Fruit fly (Drosophila melanogaster) whole organism, wandering third instar larva: ENCODE results near the gene His3.3B.

Experiments
- Abd-B ChIP-seq: fragments of >200 bp; optimal IDR thresholded peaks from 2 replicates; lab custom pipeline; 2017; ENCODE audit warnings: missing biosample characterization, missing genetic modification characterization
- CG32264 ChIP-seq: fragments of 200-800 bp; sonication (Bioruptor generic); optimal IDR thresholded peaks from 2 replicates; lab custom pipeline; 2016; ENCODE audit warnings: missing biosample characterization, missing genetic modification characterization
- CG9705 ChIP-seq: fragments of 200-800 bp; sonication (Bioruptor generic); optimal IDR thresholded peaks from 2 replicates; lab custom pipeline; 2018; ENCODE audit warnings: missing biosample characterization, mild to moderate bottlenecking, missing genetic modification characterization
- CrebA ChIP-seq: fragments of 200-800 bp; sonication (Bioruptor generic); optimal IDR thresholded peaks from 2 replicates; lab custom pipeline; 2016; ENCODE audit warnings: missing biosample characterization, mild to moderate bottlenecking, missing genetic modification characterization, borderline replicate concordance
- Dif ChIP-seq: fragments of 200-275, 200-300 bp; sonication (Bioruptor generic); optimal IDR thresholded peaks from 2 replicates; lab custom pipeline; 2018; ENCODE audit warnings: missing biosample characterization, missing genetic modification characterization; ENCODE audit not compliant: partially characterized antibody
- GATAd ChIP-seq: sonication (Bioruptor generic); optimal IDR thresholded peaks from 2 replicates; lab custom pipeline; 2016; ENCODE audit warnings: missing biosample characterization, missing genetic modification characterization
- HLH106 ChIP-seq: fragments of 200-800 bp; optimal IDR thresholded peaks from 3 replicates; lab custom pipeline; 2019; ENCODE audit warnings: missing biosample characterization, mild to moderate bottlenecking, missing genetic modification characterization, moderate library complexity
- Hnf4 ChIP-seq: fragments of 200-800 bp; sonication (Bioruptor generic); optimal IDR thresholded peaks from 2 replicates; lab custom pipeline; 2016; ENCODE audit warnings: missing biosample characterization, mild to moderate bottlenecking, missing genetic modification characterization
- Hr83 ChIP-seq: fragments of 200-300 bp; sonication (Bioruptor generic); optimal IDR thresholded peaks from 2 replicates; lab custom pipeline; 2016; ENCODE audit warnings: missing biosample characterization, mild to moderate bottlenecking, missing genetic modification characterization, moderate library complexity; ENCODE audit not compliant: poor library complexity, severe bottlenecking
- Jra ChIP-seq: sonication (Bioruptor generic); optimal IDR thresholded peaks from 2 replicates; lab custom pipeline; 2016; ENCODE audit warnings: missing biosample characterization, missing genetic modification characterization
- Mio ChIP-seq: sonication (Bioruptor generic); optimal IDR thresholded peaks from 2 replicates; lab custom pipeline; 2016; ENCODE audit warnings: missing biosample characterization, missing genetic modification characterization
- Myc ChIP-seq: fragments of >200 bp; optimal IDR thresholded peaks from 2 replicates; lab custom pipeline; 2017
- N ChIP-seq: fragments of >200 bp; optimal IDR thresholded peaks from 2 replicates; lab custom pipeline; 2018; ENCODE audit warnings: missing biosample characterization, missing external identifiers, missing genetic modification characterization
- OdsH ChIP-seq: fragments of 200-800 bp; sonication (Bioruptor generic); optimal IDR thresholded peaks from 2 replicates; lab custom pipeline; 2016; ENCODE audit warnings: missing biosample characterization, mild to moderate bottlenecking, missing genetic modification characterization
- Rel ChIP-seq, 2 experiments: fragments of 200-800 bp; sonication (Bioruptor generic) in 1 of 2; optimal IDR thresholded peaks; 2 replicates in 1 of 2; 3 replicates in 1 of 2; lab custom pipeline; 2016 to 2019; ENCODE audit warnings: mild to moderate bottlenecking in 2 of 2, missing biosample characterization in 2 of 2, missing genetic modification characterization in 2 of 2, moderate library complexity in 1 of 2
- Sp1 ChIP-seq: fragments of 200-800 bp; sonication (Bioruptor generic); optimal IDR thresholded peaks from 3 replicates; lab custom pipeline; 2019; ENCODE audit warnings: missing biosample characterization, mild to moderate bottlenecking, missing genetic modification characterization, moderate library complexity
- Vsx2 ChIP-seq: fragments of 200-300, 225-300 bp; sonication (Bioruptor generic); optimal IDR thresholded peaks from 2 replicates; lab custom pipeline; 2018; ENCODE audit warnings: missing biosample characterization, missing genetic modification characterization; ENCODE audit not compliant: partially characterized antibody
- br ChIP-seq: fragments of 200-800 bp; sonication (Bioruptor generic); optimal IDR thresholded peaks from 2 replicates; lab custom pipeline; 2016; ENCODE audit warnings: missing biosample characterization, missing genetic modification characterization
- brk ChIP-seq: fragments of 200-800 bp; sonication (Bioruptor generic); optimal IDR thresholded peaks from 2 replicates; lab custom pipeline; 2016; ENCODE audit warnings: missing biosample characterization, mild to moderate bottlenecking, missing genetic modification characterization
- dmrt93B ChIP-seq: fragments of 200-800 bp; sonication (Bioruptor generic); optimal IDR thresholded peaks from 2 replicates; lab custom pipeline; 2018; ENCODE audit warnings: missing biosample characterization, mild to moderate bottlenecking, missing genetic modification characterization
- dsf ChIP-seq: sonication (Bioruptor generic); optimal IDR thresholded peaks from 2 replicates; lab custom pipeline; 2016; ENCODE audit warnings: missing biosample characterization, missing genetic modification characterization, borderline replicate concordance
- ey ChIP-seq: fragments of 200-800 bp; sonication (Bioruptor generic); optimal IDR thresholded peaks from 2 replicates; lab custom pipeline; 2016; ENCODE audit warnings: missing biosample characterization, missing genetic modification characterization
- foxo ChIP-seq, 2 experiments: fragments of 200-800 bp; sonication (Bioruptor generic); optimal IDR thresholded peaks; 2 replicates in 1 of 2; 3 replicates in 1 of 2; lab custom pipeline; 2016 to 2017; ENCODE audit warnings: missing biosample characterization in 2 of 2, missing genetic modification characterization in 2 of 2
- fru ChIP-seq: fragments of 200-800 bp; sonication (Bioruptor generic); optimal IDR thresholded peaks from 3 replicates; lab custom pipeline; 2016; ENCODE audit warnings: missing biosample characterization, mild to moderate bottlenecking, missing genetic modification characterization
- h ChIP-seq: fragments of 200-800 bp; sonication (Bioruptor generic); optimal IDR thresholded peaks from 3 replicates; lab custom pipeline; 2016; ENCODE audit warnings: missing biosample characterization, mild to moderate bottlenecking, missing genetic modification characterization
- jim ChIP-seq: fragments of 175-275, 200-325 bp; sonication (Bioruptor generic); optimal IDR thresholded peaks from 2 replicates; lab custom pipeline; 2016; ENCODE audit warnings: missing biosample characterization, mild to moderate bottlenecking, missing genetic modification characterization
- lola ChIP-seq: fragments of >200 bp; optimal IDR thresholded peaks from 2 replicates; lab custom pipeline; 2017; ENCODE audit warnings: missing biosample characterization, missing genetic modification characterization
- pan ChIP-seq: fragments of >200 bp; optimal IDR thresholded peaks from 2 replicates; lab custom pipeline; 2017
- rgr ChIP-seq: fragments of 200-800 bp; sonication (Bioruptor generic); optimal IDR thresholded peaks from 3 replicates; lab custom pipeline; 2016; ENCODE audit warnings: missing biosample characterization, mild to moderate bottlenecking, missing genetic modification characterization
- sage ChIP-seq: fragments of 200-800 bp; sonication (Bioruptor generic); optimal IDR thresholded peaks from 2 replicates; lab custom pipeline; 2016; ENCODE audit warnings: missing biosample characterization, mild to moderate bottlenecking, missing genetic modification characterization
- tai ChIP-seq: sonication (Bioruptor generic); optimal IDR thresholded peaks from 2 replicates; lab custom pipeline; 2016; ENCODE audit warnings: missing biosample characterization, missing genetic modification characterization
- usp ChIP-seq: fragments of >200 bp; optimal IDR thresholded peaks from 2 replicates; lab custom pipeline; 2017; ENCODE audit warnings: missing biosample characterization, missing genetic modification characterization

His3.3B gene

dm6 chrX:9163645-9164509 is 7.4 kb upstream of the His3.3B start (continued):
- TF ChIP-seq HLH106: no peak
- TF ChIP-seq Abd-B (GFP tag; lab: Kevin White, UChicago): no peak
- TF ChIP-seq pan (lab: Kevin White, UChicago): no peak
- TF ChIP-seq Mio (GFP tag; lab: Kevin White, UChicago): no peak
- no peak for TF ChIP-seq brk
- no peak for TF ChIP-seq usp (GFP tag; lab: Kevin White, UChicago)
- no peak for TF ChIP-seq tai (GFP tag; lab: Kevin White, UChicago)
- peak; percentile 64 for TF ChIP-seq Myc (lab: Kevin White, UChicago)
- TF ChIP-seq OdsH (GFP tag; lab: Kevin White, UChicago): no peak

- TF ChIP-seq Hr83: peak; percentile 3
- no peak for TF ChIP-seq usp (GFP tag; lab: Kevin White, UChicago)
- no peak for TF ChIP-seq N (GFP tag; lab: Kevin White, UChicago)
- peak; percentile 18 for TF ChIP-seq Jra
- TF ChIP-seq Rel (GFP tag; optimal IDR thresholded peaks at IDR 0.05; lab: Kevin White, UChicago): no peak
- peak; percentile 64 for TF ChIP-seq Rel (tag; optimal IDR thresholded peaks at IDR 0.05; lab: Kevin White, UChicago)
- TF ChIP-seq Hnf4 (GFP tag; lab: Kevin White, UChicago): no peak
- no peak for TF ChIP-seq pan (lab: Kevin White, UChicago)
- TF ChIP-seq fru (GFP tag; lab: Kevin White, UChicago): peak; percentile 3
- TF ChIP-seq rgr (GFP tag; lab: Kevin White, UChicago): peak; percentile 22
These were observed 6.6 kb upstream of the His3.3B start, which contains the start of gene mei-P26 for dm6 chrX:9163110-9163509. mei-P26 (plus strand) TSS chrX:9163255.

DNA sequence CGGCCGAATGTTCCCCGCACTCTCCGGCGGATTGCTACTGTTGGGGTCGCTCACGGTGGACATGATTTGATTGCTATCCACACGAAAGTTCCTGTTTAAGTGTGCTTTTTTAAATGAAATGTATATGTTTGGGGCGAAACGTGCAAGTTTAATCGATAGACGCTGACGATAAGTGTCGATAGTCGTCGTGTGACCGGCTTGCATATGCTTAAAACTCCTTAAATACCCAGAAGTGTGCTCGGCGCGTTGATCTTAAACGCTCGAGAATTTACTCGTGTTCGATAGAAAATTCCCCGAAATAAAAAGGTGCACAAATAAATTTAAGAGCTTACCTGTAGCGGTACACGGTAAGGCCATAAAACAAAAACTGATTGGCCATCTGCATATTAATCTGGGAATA is 5.4 kb upstream of the His3.3B start, which contains the start of the genes Zpr1 and CG44532:
Gene Zpr1 (minus strand): TSS at position 179 of the 400 bp plus-strand sequence.
Gene CG44532 (plus strand): TSS at position 181 of the 400 bp plus-strand sequence.
- TF ChIP-seq rgr (GFP tag; lab: Kevin White, UChicago): no peak
- no peak for TF ChIP-seq tai (GFP tag; lab: Kevin White, UChicago)
- TF ChIP-seq lola (GFP tag; lab: Kevin White, UChicago): no peak
- TF ChIP-seq ey (GFP tag; lab: Kevin White, UChicago): no peak
- TF ChIP-seq Hr83: no peak
- TF ChIP-seq CrebA (GFP tag; lab: Kevin White, UChicago): no peak
- no peak for TF ChIP-seq Sp1
- no peak for TF ChIP-seq Mio (GFP tag; lab: Kevin White, UChicago)
- TF ChIP-seq Rel (GFP tag; optimal IDR thresholded peaks at IDR 0.05; lab: Kevin White, UChicago): no peak
- TF ChIP-seq Rel (tag; optimal IDR thresholded peaks at IDR 0.05; lab: Kevin White, UChicago): peak; percentile 97
- no peak for TF ChIP-seq foxo (GFP tag; optimal IDR thresholded peaks at IDR 0.05; lab: Kevin White, UChicago)
- no peak for TF ChIP-seq Vsx2 (GFP tag; lab: Kevin White, UChicago)
- TF ChIP-seq h (GFP tag; lab: Kevin White, UChicago): no peak
- TF ChIP-seq Myc (lab: Kevin White, UChicago): peak; percentile 13
- TF ChIP-seq br (GFP tag; lab: Kevin White, UChicago): no peak
- no peak for TF ChIP-seq dsf (GFP tag; lab: Kevin White, UChicago)
- no peak for TF ChIP-seq Dif (GFP tag; lab: Kevin White, UChicago)
- TF ChIP-seq CG32264 (GFP tag; lab: Kevin White, UChicago): no peak

dm6 chrX:9159736-9160135 is 3.3 kb upstream of the His3.3B start, which contains the start of gene NdufA3:
NdufA3 (minus strand) TSS chrX:9160052.
- TF ChIP-seq pan (lab: Kevin White, UChicago) (no peak), Hr83 (peak; percentile 36), dsf (GFP tag; lab: Kevin White, UChicago) (no peak), OdsH (GFP tag; lab: Kevin White, UChicago) (no peak), h (GFP tag; lab: Kevin White, UChicago) (no peak), sage (GFP tag; lab: Kevin White, UChicago) (no peak), GATAd (GFP tag; lab: Kevin White, UChicago) (no peak), Abd-B (GFP tag; lab: Kevin White, UChicago) (no peak), br (GFP tag; lab: Kevin White, UChicago) (no peak), Rel (GFP tag; optimal IDR thresholded peaks at IDR 0.05; lab: Kevin White, UChicago) (no peak), Rel (tag; optimal IDR thresholded peaks at IDR 0.05; lab: Kevin White, UChicago) (peak; percentile 11), jim (GFP tag; lab: Kevin White, UChicago) (no peak), dmrt93B (GFP tag; lab: Kevin White, UChicago) (no peak), CG9705 (GFP tag; lab: Kevin White, UChicago) (no peak)
